Worm (Caenorhabditis elegans) whole organism, L2 larva: Measurements from ENCODE around the gene cnc-6.

Source experiments
- alr-1 ChIP-seq: fragments of 150-350 bp; optimal IDR thresholded peaks from 2 replicates; lab custom pipeline; 2014; ENCODE audit warnings: missing biosample characterization, missing genetic modification characterization
- nhr-12 ChIP-seq: fragments of 150-350 bp; optimal IDR thresholded peaks from 2 replicates; lab custom pipeline; 2014; ENCODE audit warnings: missing biosample characterization, missing genetic modification characterization
- unc-62 ChIP-seq: fragments of 150-350 bp; optimal IDR thresholded peaks from 2 replicates; lab custom pipeline; 2014; ENCODE audit warnings: missing biosample characterization, missing genetic modification reagents, missing genetic modification characterization

DNA sequence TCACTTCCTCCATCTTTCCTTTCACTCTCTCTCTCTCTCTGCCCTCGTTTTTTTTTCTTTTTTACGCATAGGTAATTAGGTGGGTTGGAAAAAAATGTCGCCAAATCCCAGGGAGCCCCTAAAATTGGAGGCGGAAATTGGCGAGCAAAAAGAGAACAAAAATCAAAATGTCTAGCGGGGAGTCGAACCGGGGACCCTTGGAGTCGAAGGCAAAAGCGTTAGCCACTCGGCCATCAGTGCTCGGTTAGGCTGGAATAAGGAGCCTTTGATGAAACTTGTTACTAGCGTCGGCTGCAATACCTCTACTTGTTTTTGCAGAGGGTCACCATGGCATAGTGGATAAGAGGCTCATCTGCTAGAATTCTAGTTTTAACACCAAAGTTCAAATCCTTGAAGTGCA, 20.2 kb upstream of the cnc-6 start:
- no peak for TF ChIP-seq alr-1
- TF ChIP-seq nhr-12 (tag; lab: Kevin White, UChicago): no peak
- TF ChIP-seq unc-62 (GFP tag; lab: Kevin White, UChicago): no peak
